Worm (Caenorhabditis elegans): Measurements from ENCODE around the gene srsx-10.

ce11 chrV:4926371-4926770 is 48.2 kb downstream of the srsx-10 start, which contains the start of gene srh-21:
- TF ChIP-seq klf-2 (GFP tag; conservative IDR thresholded peaks at IDR 0.05), result no peak
- TF ChIP-seq ztf-23 (GFP tag; IDR thresholded peaks at IDR 0.05), result no peak
- TF ChIP-seq T22C8.4 (GFP tag; IDR thresholded peaks at IDR 0.05), result no peak
- TF ChIP-seq flt-1 (GFP tag; IDR thresholded peaks at IDR 0.05), result no peak
- TF ChIP-seq cog-1 (tag; optimal IDR thresholded peaks at IDR 0.05), result no peak
- TF ChIP-seq ztf-29 (GFP tag; IDR thresholded peaks at IDR 0.05), result no peak
- TF ChIP-seq tab-1 (GFP tag; IDR thresholded peaks at IDR 0.05), result no peak
- no peak for TF ChIP-seq ref-1 (GFP tag; conservative IDR thresholded peaks at IDR 0.05)
- no peak for TF ChIP-seq med-1 (GFP tag; optimal IDR thresholded peaks at IDR 0.05; ENCODE audit: insufficient read depth)
